Worm (Caenorhabditis elegans) whole organism, mixed stage, embryonic: ENCODE measurements around the gene srw-77.

Experiments
- elt-1 ChIP-seq: sonication (generic microtip); optimal IDR thresholded peaks from 2 replicates; lab custom pipeline; 2017; ENCODE audit warnings: missing genetic modification characterization, mild to moderate bottlenecking, missing compliant biosample characterization, antibody characterized with exemption, moderate library complexity, borderline replicate concordance; ENCODE audit not compliant: insufficient read depth
- ham-2 ChIP-seq: fragments of 200-800 bp; sonication (Bioruptor generic); optimal IDR thresholded peaks from 2 replicates; lab custom pipeline; 2018; ENCODE audit warnings: mild to moderate bottlenecking, missing genetic modification characterization, missing compliant biosample characterization
- hlh-1 ChIP-seq: fragments of 150-350 bp; optimal IDR thresholded peaks from 2 replicates; lab custom pipeline; 2014; ENCODE audit warnings: missing biosample characterization, missing genetic modification reagents, missing genetic modification characterization
- lin-13 ChIP-seq: fragments of 150-350 bp; optimal IDR thresholded peaks from 2 replicates; lab custom pipeline; 2014; ENCODE audit warnings: missing biosample characterization, missing genetic modification characterization
- mab-5 ChIP-seq: fragments of 150-350 bp; optimal IDR thresholded peaks from 2 replicates; lab custom pipeline; 2014; ENCODE audit warnings: missing biosample characterization, missing genetic modification characterization
- nhr-237 ChIP-seq: fragments of 150-350 bp; optimal IDR thresholded peaks from 2 replicates; lab custom pipeline; 2014; ENCODE audit warnings: missing biosample characterization, missing genetic modification characterization
- nhr-76 ChIP-seq: sonication (generic microtip); optimal IDR thresholded peaks from 2 replicates; lab custom pipeline; 2017; ENCODE audit warnings: missing biosample characterization, missing genetic modification characterization
- unc-39 ChIP-seq: fragments of 150-350 bp; optimal IDR thresholded peaks from 2 replicates; lab custom pipeline; 2014; ENCODE audit warnings: missing biosample characterization, missing genetic modification characterization

- TF ChIP-seq hlh-1 (tag; lab: Kevin White, UChicago) (no peak), elt-1 (tag; lab: Kevin White, UChicago) (no peak), nhr-237 (tag; lab: Kevin White, UChicago) (no peak), nhr-76 (tag; lab: Kevin White, UChicago) (no peak), lin-13 (tag; lab: Kevin White, UChicago) (no peak), mab-5 (no peak), unc-39 (tag; lab: Kevin White, UChicago) (no peak), ham-2 (GFP tag; lab: Kevin White, UChicago) (no peak)
These were observed 1.9 kb upstream of the srw-77 start, which contains the start of gene W06G6.17 for ce11 chrV:16645201-16645940.
